Fruit fly (Drosophila melanogaster) whole organism, embryonic: ENCODE measurements around the gene CG17754.

Experiments
- B-H1 ChIP-seq: fragments of 200-800 bp; sonication (Bioruptor generic); IDR thresholded peaks from 3 replicates; pipeline ENCODE4 v1.3.6; 2022; ENCODE audit warnings: missing biosample characterization, missing genetic modification characterization
- Bdp1 ChIP-seq: fragments of 200-800 bp; sonication (Bioruptor generic); optimal IDR thresholded peaks from 3 replicates; lab custom pipeline; 2016; ENCODE audit warnings: missing biosample characterization, missing genetic modification characterization
- CG10147 ChIP-seq: fragments of 200-800 bp; sonication (Bioruptor generic); optimal IDR thresholded peaks from 2 replicates; lab custom pipeline; 2019; ENCODE audit warnings: missing biosample characterization, mild to moderate bottlenecking, missing genetic modification characterization, moderate library complexity
- CG12104 ChIP-seq: fragments of 200-800 bp; sonication (Bioruptor generic); optimal IDR thresholded peaks from 3 replicates; lab custom pipeline; 2016; ENCODE audit warnings: missing biosample characterization, missing genetic modification characterization
- CG12659 ChIP-seq: fragments of 200-800 bp; sonication (Bioruptor generic); optimal IDR thresholded peaks from 3 replicates; lab custom pipeline; 2017; ENCODE audit warnings: mild to moderate bottlenecking, missing biosample characterization, missing genetic modification reagents, missing genetic modification characterization
- CG13287 ChIP-seq: fragments of 200-800 bp; sonication (Bioruptor generic); IDR thresholded peaks from 2 replicates; pipeline ENCODE4 v1.3.6; 2022; ENCODE audit warnings: missing biosample characterization, missing genetic modification characterization; ENCODE audit not compliant: partially characterized antibody
- CG16779 ChIP-seq: fragments of 200-800 bp; sonication (Bioruptor generic); IDR thresholded peaks from 2 replicates; pipeline ENCODE4 v1.3.6; 2022; ENCODE audit warnings: missing biosample characterization, missing genetic modification characterization
- CG2120 ChIP-seq: fragments of 200-800 bp; sonication (Bioruptor generic); optimal IDR thresholded peaks from 3 replicates; lab custom pipeline; 2016; ENCODE audit warnings: missing biosample characterization, missing genetic modification characterization
- CG2202 ChIP-seq: fragments of 200-800 bp; sonication (Bioruptor generic); optimal IDR thresholded peaks from 2 replicates; lab custom pipeline; 2018; ENCODE audit warnings: missing biosample characterization, mild to moderate bottlenecking, missing genetic modification characterization
- CG42726 ChIP-seq: fragments of 200-800 bp; sonication (Bioruptor generic); IDR thresholded peaks from 2 replicates; pipeline ENCODE4 v1.3.6; 2022; ENCODE audit warnings: missing biosample characterization, missing genetic modification characterization; ENCODE audit not compliant: partially characterized antibody
- CG4854 ChIP-seq: fragments of 200-800 bp; sonication (Bioruptor generic); optimal IDR thresholded peaks from 2 replicates; lab custom pipeline; 2016; ENCODE audit warnings: missing biosample characterization, missing genetic modification characterization, inconsistent platforms
- CG8359 ChIP-seq: fragments of 200-800 bp; sonication (Bioruptor generic); optimal IDR thresholded peaks from 2 replicates; lab custom pipeline; 2017; ENCODE audit warnings: missing biosample characterization, mild to moderate bottlenecking, missing genetic modification characterization, borderline replicate concordance
- CHES-1-like ChIP-seq: fragments of 200-800 bp; sonication (Bioruptor generic); optimal IDR thresholded peaks from 2 replicates; lab custom pipeline; 2016; ENCODE audit warnings: missing biosample characterization, missing genetic modification characterization
- Dad ChIP-seq: fragments of 200-800 bp; sonication (Bioruptor generic); optimal IDR thresholded peaks from 3 replicates; lab custom pipeline; 2016; ENCODE audit warnings: missing biosample characterization, missing genetic modification characterization
- Dbx ChIP-seq: fragments of 200-800 bp; sonication (Bioruptor generic); IDR thresholded peaks from 3 replicates; pipeline ENCODE4 v1.3.6; 2022; ENCODE audit warnings: missing biosample characterization, missing genetic modification characterization
- Dref ChIP-seq: fragments of 200-800 bp; sonication (Bioruptor generic); IDR thresholded peaks from 2 replicates; pipeline ENCODE4 v1.3.6; 2022; ENCODE audit warnings: missing biosample characterization, missing genetic modification characterization
- E2f2 ChIP-seq: fragments of 200-800 bp; sonication (Bioruptor generic); IDR thresholded peaks from 2 replicates; pipeline ENCODE4 v1.3.6; 2022; ENCODE audit warnings: missing biosample characterization, missing genetic modification characterization
- GATAe ChIP-seq: fragments of 200-800 bp; sonication (Bioruptor generic); conservative IDR thresholded peaks from 2 replicates; pipeline ENCODE4 v1.3.6; 2022; ENCODE audit warnings: missing biosample characterization, missing genetic modification characterization
- HmgD ChIP-seq: fragments of 200-800 bp; sonication (Bioruptor generic); optimal IDR thresholded peaks from 3 replicates; lab custom pipeline; 2016; ENCODE audit warnings: missing biosample characterization, missing genetic modification characterization
- Hsf ChIP-seq: fragments of 200-800 bp; sonication (Bioruptor generic); optimal IDR thresholded peaks from 3 replicates; lab custom pipeline; 2016; ENCODE audit warnings: missing biosample characterization, missing genetic modification characterization
- Kr ChIP-seq: fragments of 200-800 bp; sonication (Bioruptor generic); optimal IDR thresholded peaks from 2 replicates; lab custom pipeline; 2017; ENCODE audit warnings: missing biosample characterization, mild to moderate bottlenecking, missing genetic modification characterization
- Lim3 ChIP-seq: fragments of 200-800 bp; sonication (Bioruptor generic); IDR thresholded peaks from 2 replicates; pipeline ENCODE4 v1.3.6; 2022; ENCODE audit warnings: missing biosample characterization, missing genetic modification characterization
- Lpt ChIP-seq: fragments of >200 bp; optimal IDR thresholded peaks from 2 replicates; lab custom pipeline; 2018; ENCODE audit warnings: missing biosample characterization, missing genetic modification characterization
- MBD-R2 ChIP-seq: fragments of 200-800 bp; sonication (Bioruptor generic); IDR thresholded peaks from 2 replicates; pipeline ENCODE4 v1.3.6; 2022; ENCODE audit warnings: missing biosample characterization, missing genetic modification characterization
- MTF-1 ChIP-seq: fragments of 200-800 bp; sonication (Bioruptor generic); optimal IDR thresholded peaks from 2 replicates; lab custom pipeline; 2018; ENCODE audit warnings: missing biosample characterization, mild to moderate bottlenecking, missing genetic modification characterization, borderline replicate concordance
- Myb ChIP-seq: fragments of 200-800 bp; sonication (Bioruptor generic); optimal IDR thresholded peaks from 2 replicates; lab custom pipeline; 2016; ENCODE audit warnings: missing biosample characterization, missing genetic modification characterization
- NC2α ChIP-seq: fragments of 200-800 bp; sonication (Bioruptor generic); optimal IDR thresholded peaks from 2 replicates; lab custom pipeline; 2016; ENCODE audit warnings: missing biosample characterization, missing genetic modification characterization
- Poxn ChIP-seq: fragments of 200-800 bp; sonication (Bioruptor generic); IDR thresholded peaks from 2 replicates; pipeline ENCODE4 v1.3.6; 2022; ENCODE audit warnings: missing biosample characterization, missing genetic modification characterization
- Ptx1 ChIP-seq: fragments of 200-800 bp; sonication (Bioruptor generic); IDR thresholded peaks from 2 replicates; pipeline ENCODE4 v1.3.6; 2022; ENCODE audit warnings: missing biosample characterization, missing genetic modification characterization
- Side ChIP-seq: fragments of 200-800 bp; sonication (Bioruptor generic); optimal IDR thresholded peaks from 2 replicates; lab custom pipeline; 2016; ENCODE audit warnings: missing biosample characterization, missing genetic modification characterization
- Sry-β ChIP-seq: fragments of 200-800 bp; sonication (Bioruptor generic); optimal IDR thresholded peaks from 2 replicates; lab custom pipeline; 2018; ENCODE audit warnings: missing biosample characterization, mild to moderate bottlenecking, missing genetic modification characterization, moderate library complexity
- Sry-δ ChIP-seq: fragments of 200-800 bp; sonication (Bioruptor generic); optimal IDR thresholded peaks from 2 replicates; lab custom pipeline; 2016; ENCODE audit warnings: missing biosample characterization, missing genetic modification characterization
- YL-1 ChIP-seq: fragments of 200-800 bp; sonication (Bioruptor generic); optimal IDR thresholded peaks from 3 replicates; lab custom pipeline; 2017; ENCODE audit warnings: missing biosample characterization, mild to moderate bottlenecking, missing genetic modification characterization
- br ChIP-seq: fragments of >200 bp; optimal IDR thresholded peaks from 2 replicates; lab custom pipeline; 2017
- chinmo ChIP-seq: fragments of 200-800 bp; sonication (Bioruptor generic); IDR thresholded peaks from 4 replicates; pipeline ENCODE4 v1.3.6; 2022; ENCODE audit warnings: missing biosample characterization, missing genetic modification characterization; ENCODE audit not compliant: partially characterized antibody
- da ChIP-seq: fragments of 200-800 bp; sonication (Bioruptor generic); optimal IDR thresholded peaks from 2 replicates; lab custom pipeline; 2016; ENCODE audit warnings: missing biosample characterization, missing genetic modification characterization
- fru ChIP-seq: fragments of >200 bp; optimal IDR thresholded peaks from 2 replicates; lab custom pipeline; 2017
- fu2 ChIP-seq: fragments of 200-800 bp; sonication (Bioruptor generic); optimal IDR thresholded peaks from 2 replicates; lab custom pipeline; 2016; ENCODE audit warnings: missing biosample characterization, missing genetic modification characterization
- gcm ChIP-seq: fragments of 200-800 bp; sonication (Bioruptor generic); optimal IDR thresholded peaks from 2 replicates; lab custom pipeline; 2019; ENCODE audit warnings: missing biosample characterization, mild to moderate bottlenecking, missing genetic modification characterization, moderate library complexity
- gcm2 ChIP-seq: fragments of 200-800 bp; sonication (Bioruptor generic); optimal IDR thresholded peaks from 2 replicates; lab custom pipeline; 2016; ENCODE audit warnings: missing biosample characterization, missing genetic modification characterization
- grn ChIP-seq: fragments of 200-800 bp; sonication (Bioruptor generic); optimal IDR thresholded peaks from 3 replicates; lab custom pipeline; 2017; ENCODE audit warnings: missing biosample characterization, missing genetic modification characterization
- gsb-n ChIP-seq: fragments of 200-800 bp; sonication (Bioruptor generic); optimal IDR thresholded peaks from 3 replicates; lab custom pipeline; 2018; ENCODE audit warnings: missing biosample characterization, mild to moderate bottlenecking, missing genetic modification characterization
- jigr1 ChIP-seq: fragments of 200-800 bp; sonication (Bioruptor generic); IDR thresholded peaks from 3 replicates; pipeline ENCODE4 v1.3.6; 2022; ENCODE audit warnings: missing biosample characterization, missing genetic modification characterization
- jing ChIP-seq: fragments of 200-800 bp; sonication (Bioruptor generic); optimal IDR thresholded peaks from 2 replicates; lab custom pipeline; 2018; ENCODE audit warnings: missing biosample characterization, mild to moderate bottlenecking, missing genetic modification characterization
- ken ChIP-seq: fragments of 200-800 bp; sonication (Bioruptor generic); IDR thresholded peaks from 3 replicates; pipeline ENCODE4 v1.3.6; 2022; ENCODE audit warnings: missing biosample characterization, missing genetic modification characterization
- nmo ChIP-seq: fragments of 200-800 bp; sonication (Bioruptor generic); optimal IDR thresholded peaks from 2 replicates; lab custom pipeline; 2018; ENCODE audit warnings: missing biosample characterization, mild to moderate bottlenecking, missing genetic modification characterization, moderate library complexity
- prd ChIP-seq, 3 experiments: fragments of >200 bp in 2 of 3; fragments of 200-800 bp in 1 of 3; sonication (Bioruptor generic) in 1 of 3; optimal IDR thresholded peaks in 2 of 3; IDR thresholded peaks in 1 of 3; 2 replicates in 2 of 3; 3 replicates in 1 of 3; pipeline versions ENCODE4 v1.3.6 to Lab custom; 2017 to 2022; ENCODE audit warnings: missing biosample characterization in 1 of 3, missing genetic modification characterization in 1 of 3
- shn ChIP-seq: fragments of 200-800 bp; sonication (Bioruptor generic); optimal IDR thresholded peaks from 3 replicates; lab custom pipeline; 2016; ENCODE audit warnings: missing biosample characterization, missing genetic modification characterization
- tio ChIP-seq: fragments of 200-800 bp; sonication (Bioruptor generic); optimal IDR thresholded peaks from 2 replicates; lab custom pipeline; 2017; ENCODE audit warnings: missing biosample characterization, missing genetic modification characterization, inconsistent platforms
- zen2 ChIP-seq: fragments of 200-800 bp; sonication (Bioruptor generic); IDR thresholded peaks from 3 replicates; pipeline ENCODE4 v1.3.6; 2022; ENCODE audit warnings: missing biosample characterization, missing genetic modification characterization; ENCODE audit not compliant: partially characterized antibody

CG17754 gene

dm6 chrX:9201866-9202681 lies 48.1 kb upstream of the CG17754 start (continued):
- peak; percentile 19 for TF ChIP-seq gcm (GFP tag; lab: Kevin White, UChicago)
- no peak for TF ChIP-seq NC2α (GFP tag; lab: Kevin White, UChicago)
- TF ChIP-seq Hsf (GFP tag; lab: Kevin White, UChicago), result peak; percentile 8
- TF ChIP-seq jigr1 (GFP tag; lab: Robert Waterston, UW), result no peak
- no peak for TF ChIP-seq Sry-δ
- TF ChIP-seq da, result no peak
- TF ChIP-seq jing (GFP tag; lab: Kevin White, UChicago), result peak; percentile 2
- TF ChIP-seq B-H1 (GFP tag; lab: Robert Waterston, UW), result peak; percentile 49
- no peak for TF ChIP-seq CG4854 (GFP tag; lab: Kevin White, UChicago)
- no peak for TF ChIP-seq fru
- TF ChIP-seq MBD-R2, result peak; percentile 65; the same call in 1 of the 2 replicates
- TF ChIP-seq shn (GFP tag; lab: Kevin White, UChicago), result no peak
- no peak for TF ChIP-seq CG42726 (GFP tag; lab: Robert Waterston, UW)
- peak; percentile 43 for TF ChIP-seq CG12104 (GFP tag; lab: Kevin White, UChicago)
- TF ChIP-seq Bdp1 (GFP tag; lab: Kevin White, UChicago), result peak; percentile 31
- TF ChIP-seq Lpt (GFP tag; lab: Kevin White, UChicago), result no peak
- TF ChIP-seq zen2 (GFP tag; lab: Robert Waterston, UW), result no peak
- no peak for TF ChIP-seq YL-1 (GFP tag; lab: Kevin White, UChicago)
- TF ChIP-seq Sry-β (GFP tag; lab: Kevin White, UChicago), result no peak
- TF ChIP-seq CG12659 (GFP tag; lab: Kevin White, UChicago), result peak; percentile 87
- TF ChIP-seq CG8359 (GFP tag; lab: Kevin White, UChicago), result no peak
- peak; percentile 63 for TF ChIP-seq MTF-1 (GFP tag; lab: Kevin White, UChicago)
- TF ChIP-seq Poxn, result peak; percentile 65; the same call in 1 of the 2 replicates
- TF ChIP-seq CHES-1-like (GFP tag; lab: Kevin White, UChicago), result no peak
- no peak for TF ChIP-seq Dad (GFP tag; lab: Kevin White, UChicago)
- TF ChIP-seq fu2 (GFP tag; lab: Kevin White, UChicago), result peak; percentile 16
- TF ChIP-seq Dref (GFP tag; lab: Robert Waterston, UW), result peak; percentile 45
- TF ChIP-seq br (lab: Kevin White, UChicago), result no peak
- TF ChIP-seq tio, result no peak
- peak; percentile 79 for TF ChIP-seq Ptx1
- peak; percentile 57; the same call in 1 of the 2 replicates for TF ChIP-seq GATAe
- no peak for TF ChIP-seq Lim3
- TF ChIP-seq HmgD (GFP tag; lab: Kevin White, UChicago), result no peak
- peak; percentile 57 for TF ChIP-seq grn (GFP tag; lab: Kevin White, UChicago)
- peak; percentile 94 for TF ChIP-seq Dbx
- peak; percentile 82 for TF ChIP-seq ken (GFP tag; lab: Robert Waterston, UW)
- no peak for TF ChIP-seq CG13287 (GFP tag; lab: Robert Waterston, UW)
- TF ChIP-seq nmo (GFP tag; lab: Kevin White, UChicago), result peak; percentile 53
- peak; percentile 92 for TF ChIP-seq CG16779 (GFP tag; lab: Robert Waterston, UW)
- no peak for TF ChIP-seq chinmo (GFP tag; lab: Robert Waterston, UW)
- TF ChIP-seq E2f2 (GFP tag; lab: Robert Waterston, UW), result peak; percentile 36
- TF ChIP-seq gsb-n (tag; lab: Kevin White, UChicago), result no peak
- TF ChIP-seq CG2202, result no peak
- peak; percentile 28 for TF ChIP-seq Myb (GFP tag; lab: Kevin White, UChicago)
- no peak for TF ChIP-seq Side
- no peak for TF ChIP-seq Kr (GFP tag; lab: Kevin White, UChicago)
- TF ChIP-seq CG10147 (GFP tag; lab: Kevin White, UChicago), result peak; percentile 35
- TF ChIP-seq CG2120 (GFP tag; lab: Kevin White, UChicago), result peak; percentile 87
- no peak for TF ChIP-seq gcm2 (GFP tag; lab: Kevin White, UChicago)
- no peak for TF ChIP-seq prd (optimal IDR thresholded peaks at IDR 0.05; lab: Kevin White, UChicago)
- peak; percentile 83 for TF ChIP-seq prd (GFP tag; IDR thresholded peaks at IDR 0.05; lab: Robert Waterston, UW)
